Fruit fly (Drosophila melanogaster) whole organism: ENCODE results near the gene Acn.

ENCODE experiments used
- CG8478 ChIP-seq: fragments of >200 bp; optimal IDR thresholded peaks from 2 replicates; lab custom pipeline; 2018; ENCODE audit warnings: inconsistent platforms
- Dll ChIP-seq: fragments of >200 bp; optimal IDR thresholded peaks from 2 replicates; lab custom pipeline; 2017
- EcR ChIP-seq, 2 experiments: fragments of >200 bp; optimal IDR thresholded peaks; 2 replicates each; lab custom pipeline; 2017; ENCODE audit warnings: missing biosample characterization in 2 of 2, missing genetic modification characterization in 2 of 2, missing genetic modification reagents in 2 of 2
- pan ChIP-seq: fragments of >200 bp; optimal IDR thresholded peaks from 2 replicates; lab custom pipeline; 2017
- psq ChIP-seq: fragments of >200 bp; optimal IDR thresholded peaks from 2 replicates; lab custom pipeline; 2017
- usp ChIP-seq: fragments of >200 bp; optimal IDR thresholded peaks from 2 replicates; lab custom pipeline; 2017; ENCODE audit warnings: missing biosample characterization, missing genetic modification characterization, mixed read lengths

Gene Acn

dm6 chr2L:19014032-19014880 lies 30.9 kb upstream of the Acn start:
- no peak for TF ChIP-seq CG8478 (lab: Kevin White, UChicago)
- TF ChIP-seq psq (lab: Kevin White, UChicago) = no peak
- no peak for TF ChIP-seq EcR (GFP tag; optimal IDR thresholded peaks at IDR 0.05; lab: Kevin White, UChicago)
- TF ChIP-seq usp (GFP tag; lab: Kevin White, UChicago) = no peak
- TF ChIP-seq pan (lab: Kevin White, UChicago) = no peak
- TF ChIP-seq Dll = no peak

dm6 chr2L:19014881-19015366 lies 30.2 kb upstream of the Acn start:
- TF ChIP-seq pan (lab: Kevin White, UChicago) (no peak), Dll (no peak), usp (GFP tag; lab: Kevin White, UChicago) (no peak), psq (lab: Kevin White, UChicago) (no peak), EcR (GFP tag; optimal IDR thresholded peaks at IDR 0.05; lab: Kevin White, UChicago) (no peak), CG8478 (lab: Kevin White, UChicago) (no peak)

- TF ChIP-seq psq (lab: Kevin White, UChicago) = no peak
- TF ChIP-seq usp (GFP tag; lab: Kevin White, UChicago) = no peak
- TF ChIP-seq Dll = no peak
- no peak for TF ChIP-seq CG8478 (lab: Kevin White, UChicago)
- no peak for TF ChIP-seq EcR (GFP tag; optimal IDR thresholded peaks at IDR 0.05; lab: Kevin White, UChicago)
- no peak for TF ChIP-seq pan (lab: Kevin White, UChicago)
These were observed 29.5 kb upstream of the Acn start for dm6 chr2L:19015628-19016027.

- TF ChIP-seq CG8478 (lab: Kevin White, UChicago) (no peak), usp (GFP tag; lab: Kevin White, UChicago) (no peak), EcR (GFP tag; optimal IDR thresholded peaks at IDR 0.05; lab: Kevin White, UChicago) (no peak), psq (lab: Kevin White, UChicago) (no peak), Dll (no peak), pan (lab: Kevin White, UChicago) (no peak)
These were observed 28.1 kb upstream of the Acn start for dm6 chr2L:19017060-19017459.

DNA sequence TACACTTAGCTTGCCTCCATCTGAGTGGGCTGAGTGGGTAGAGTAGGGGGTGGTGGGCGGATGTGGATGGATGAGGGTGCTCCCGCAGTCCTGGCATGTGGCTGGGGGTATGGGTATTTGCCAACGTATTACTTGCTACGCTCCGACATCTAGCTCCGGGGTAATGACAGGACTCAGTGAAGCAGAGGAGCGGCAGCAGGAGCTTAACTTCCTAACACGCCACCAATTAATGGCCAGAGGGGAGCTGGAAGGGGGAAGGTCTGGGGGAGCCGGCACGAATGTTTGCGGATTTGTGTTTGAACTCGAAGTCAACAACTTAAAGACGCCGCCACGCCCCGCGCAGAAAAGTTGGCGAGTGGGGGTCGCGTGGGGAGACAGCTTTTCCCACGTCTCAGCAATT lies 26.9 kb upstream of the Acn start:
- TF ChIP-seq psq (lab: Kevin White, UChicago) (no peak), Dll (no peak), CG8478 (lab: Kevin White, UChicago) (no peak)

dm6 chr2L:19019160-19019592 lies 26.0 kb upstream of the Acn start:
- no peak for TF ChIP-seq Dll
- TF ChIP-seq usp (GFP tag; lab: Kevin White, UChicago) = no peak
- no peak for TF ChIP-seq EcR (GFP tag; optimal IDR thresholded peaks at IDR 0.05; lab: Kevin White, UChicago)
- no peak for TF ChIP-seq CG8478 (lab: Kevin White, UChicago)
- no peak for TF ChIP-seq pan (lab: Kevin White, UChicago)
- TF ChIP-seq psq (lab: Kevin White, UChicago) = no peak

- no peak for TF ChIP-seq usp (GFP tag; lab: Kevin White, UChicago)
- no peak for TF ChIP-seq pan (lab: Kevin White, UChicago)
- TF ChIP-seq EcR (GFP tag; optimal IDR thresholded peaks at IDR 0.05; lab: Kevin White, UChicago) = no peak
- no peak for TF ChIP-seq psq (lab: Kevin White, UChicago)
These were observed 25.5 kb upstream of the Acn start for dm6 chr2L:19019640-19020039.

DNA sequence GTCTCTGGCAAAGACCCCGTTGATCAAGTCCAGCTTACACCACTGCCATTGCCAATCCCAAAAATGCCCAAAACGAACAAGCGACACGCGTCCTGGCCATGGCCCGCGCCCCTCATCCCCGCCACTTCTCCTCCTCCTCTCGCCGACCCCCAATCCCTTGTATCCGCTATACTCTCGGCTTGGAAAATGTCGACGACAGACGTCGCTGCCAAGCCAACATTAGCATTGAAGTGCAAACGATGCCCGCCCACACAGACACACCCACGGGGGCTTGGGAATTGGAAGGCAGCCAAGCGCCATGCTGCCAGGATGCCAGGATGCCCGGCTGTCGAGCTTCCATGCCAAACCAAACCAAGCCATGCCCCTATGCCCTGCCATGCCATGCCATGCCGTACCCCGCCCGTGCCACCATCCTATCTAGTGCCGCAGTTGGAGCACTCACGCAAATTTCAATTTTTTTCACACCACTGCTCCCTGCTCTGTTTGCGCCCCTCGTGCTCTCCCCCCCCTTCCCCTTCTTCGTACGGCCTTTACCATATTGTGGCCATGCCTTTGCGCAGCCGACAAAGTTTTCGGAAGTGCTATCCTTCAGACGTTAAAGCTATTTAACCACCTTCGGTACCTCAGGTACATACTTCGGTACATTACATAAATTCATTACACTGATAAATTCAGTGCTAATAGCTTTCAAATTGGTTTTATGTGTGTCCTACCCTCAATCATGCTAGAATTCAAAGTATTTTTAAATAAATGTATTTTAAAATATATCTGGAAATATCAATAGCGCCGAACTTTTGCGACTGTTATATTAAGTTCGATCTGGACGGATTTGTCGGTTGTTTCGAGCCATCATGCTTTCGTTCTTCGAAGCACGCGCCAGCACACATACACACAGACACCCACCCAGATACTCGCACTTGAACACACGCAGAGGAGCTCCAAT lies 23.6 kb upstream of the Acn start:
- no peak for TF ChIP-seq usp (GFP tag; lab: Kevin White, UChicago)
- no peak for TF ChIP-seq Dll
- TF ChIP-seq EcR (GFP tag; optimal IDR thresholded peaks at IDR 0.05; lab: Kevin White, UChicago) = no peak
- no peak for TF ChIP-seq psq (lab: Kevin White, UChicago)
- no peak for TF ChIP-seq pan (lab: Kevin White, UChicago)
- TF ChIP-seq CG8478 (lab: Kevin White, UChicago) = no peak

dm6 chr2L:19022221-19022516 lies 23.0 kb upstream of the Acn start, which contains the start of gene CG15172:
TSS of gene CG15172 (plus strand) at chr2L:19022417.
- TF ChIP-seq EcR (GFP tag; optimal IDR thresholded peaks at IDR 0.05; lab: Kevin White, UChicago) (no peak), Dll (no peak), usp (GFP tag; lab: Kevin White, UChicago) (no peak), pan (lab: Kevin White, UChicago) (no peak), psq (lab: Kevin White, UChicago) (no peak), CG8478 (lab: Kevin White, UChicago) (no peak)

- TF ChIP-seq pan (lab: Kevin White, UChicago) (no peak), CG8478 (lab: Kevin White, UChicago) (no peak), usp (GFP tag; lab: Kevin White, UChicago) (no peak), psq (lab: Kevin White, UChicago) (no peak)
These were observed 21.0 kb upstream of the Acn start for dm6 chr2L:19023972-19024743.

DNA sequence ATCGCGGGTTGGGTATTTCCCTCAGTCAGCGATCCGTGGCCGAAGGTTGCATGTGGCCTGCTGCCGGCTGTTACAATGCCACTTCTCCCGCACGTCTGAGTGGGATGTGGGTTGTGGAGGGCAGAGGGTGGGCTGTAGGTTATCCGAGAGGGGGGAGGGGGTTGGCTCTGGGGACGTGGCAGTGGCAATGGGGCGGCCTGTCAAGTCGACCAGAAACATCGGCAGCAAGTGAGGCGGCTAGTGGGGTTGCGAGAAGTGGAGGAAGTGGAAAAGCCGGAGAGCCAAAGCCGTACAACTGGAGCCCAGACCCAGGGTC lies 20.5 kb upstream of the Acn start:
- TF ChIP-seq pan (lab: Kevin White, UChicago) (no peak), usp (GFP tag; lab: Kevin White, UChicago) (no peak), CG8478 (lab: Kevin White, UChicago) (no peak), psq (lab: Kevin White, UChicago) (no peak), Dll (no peak), EcR (GFP tag; optimal IDR thresholded peaks at IDR 0.05; lab: Kevin White, UChicago) (no peak)
